Fruit fly (Drosophila melanogaster) whole organism, embryonic: ENCODE results near the gene CG3704.
A peak's percentile ranks its signal among the peaks of the same experiment; 100 is the strongest.

ENCODE experiments used
- Aef1 ChIP-seq: fragments of 200-800 bp; sonication (Bioruptor generic); IDR thresholded peaks from 3 replicates; pipeline ENCODE4 v1.3.6; 2022; ENCODE audit warnings: missing biosample characterization, missing genetic modification characterization
- B-H1 ChIP-seq: fragments of 200-800 bp; sonication (Bioruptor generic); IDR thresholded peaks from 3 replicates; pipeline ENCODE4 v1.3.6; 2022; ENCODE audit warnings: missing biosample characterization, missing genetic modification characterization
- Bdp1 ChIP-seq: fragments of 200-800 bp; sonication (Bioruptor generic); optimal IDR thresholded peaks from 3 replicates; lab custom pipeline; 2016; ENCODE audit warnings: missing biosample characterization, missing genetic modification characterization
- Bteb2 ChIP-seq: fragments of 200-800 bp; sonication (Bioruptor generic); optimal IDR thresholded peaks from 2 replicates; lab custom pipeline; 2016; ENCODE audit warnings: missing biosample characterization, missing genetic modification characterization
- CG10209 ChIP-seq: fragments of 200-800 bp; sonication (Bioruptor generic); optimal IDR thresholded peaks from 3 replicates; lab custom pipeline; 2017; ENCODE audit warnings: missing biosample characterization, mild to moderate bottlenecking, missing genetic modification characterization, missing genetic modification reagents
- CG10274 ChIP-seq: fragments of 200-800 bp; sonication (Bioruptor generic); optimal IDR thresholded peaks from 3 replicates; lab custom pipeline; 2017; ENCODE audit warnings: missing biosample characterization, mild to moderate bottlenecking, missing genetic modification characterization
- CG10462 ChIP-seq: fragments of 200-800 bp; sonication (Bioruptor generic); optimal IDR thresholded peaks from 2 replicates; lab custom pipeline; 2016; ENCODE audit warnings: missing biosample characterization, missing genetic modification characterization
- CG10979 ChIP-seq: fragments of 200-800 bp; sonication (Bioruptor generic); optimal IDR thresholded peaks from 2 replicates; lab custom pipeline; 2018; ENCODE audit warnings: missing biosample characterization, mild to moderate bottlenecking, missing genetic modification characterization, moderate library complexity
- CG11723 ChIP-seq: fragments of 200-800 bp; sonication (Bioruptor generic); optimal IDR thresholded peaks from 2 replicates; lab custom pipeline; 2017; ENCODE audit warnings: missing biosample characterization, mild to moderate bottlenecking, missing genetic modification characterization
- CG12219 ChIP-seq: fragments of 200-800 bp; sonication (Bioruptor generic); optimal IDR thresholded peaks from 3 replicates; lab custom pipeline; 2018; ENCODE audit warnings: missing biosample characterization, mild to moderate bottlenecking, missing genetic modification characterization
- CG12769 ChIP-seq: fragments of 200-800 bp; sonication (Bioruptor generic); optimal IDR thresholded peaks from 2 replicates; lab custom pipeline; 2019; ENCODE audit warnings: missing biosample characterization, mild to moderate bottlenecking, missing genetic modification characterization, moderate library complexity
- CG12942 ChIP-seq: fragments of 200-800 bp; sonication (Bioruptor generic); optimal IDR thresholded peaks from 3 replicates; lab custom pipeline; 2016; ENCODE audit warnings: missing biosample characterization, missing genetic modification characterization
- CG13424 ChIP-seq: fragments of 200-800 bp; sonication (Bioruptor generic); optimal IDR thresholded peaks from 2 replicates; lab custom pipeline; 2019; ENCODE audit warnings: missing biosample characterization, mild to moderate bottlenecking, missing genetic modification characterization, moderate library complexity
- CG14014 ChIP-seq: fragments of 200-800 bp; sonication (Bioruptor generic); IDR thresholded peaks from 2 replicates; pipeline ENCODE4 v1.3.6; 2022; ENCODE audit warnings: missing biosample characterization, missing genetic modification characterization
- CG14965 ChIP-seq: fragments of 200-800 bp; sonication (Bioruptor generic); optimal IDR thresholded peaks from 2 replicates; lab custom pipeline; 2016; ENCODE audit warnings: missing biosample characterization, missing genetic modification characterization, borderline replicate concordance
- CG15073 ChIP-seq: fragments of 200-800 bp; sonication (Bioruptor generic); optimal IDR thresholded peaks from 2 replicates; lab custom pipeline; 2016; ENCODE audit warnings: missing biosample characterization, missing genetic modification characterization
- CG15269 ChIP-seq: fragments of 200-800 bp; sonication (Bioruptor generic); optimal IDR thresholded peaks from 2 replicates; lab custom pipeline; 2018; ENCODE audit warnings: missing biosample characterization, mild to moderate bottlenecking, missing genetic modification characterization, moderate library complexity
- CG16815 ChIP-seq: fragments of 200-800 bp; sonication (Bioruptor generic); optimal IDR thresholded peaks from 3 replicates; lab custom pipeline; 2017; ENCODE audit warnings: missing biosample characterization, mild to moderate bottlenecking, missing genetic modification characterization
- CG17359 ChIP-seq: fragments of 200-800 bp; sonication (Bioruptor generic); optimal IDR thresholded peaks from 3 replicates; lab custom pipeline; 2018; ENCODE audit warnings: missing biosample characterization, mild to moderate bottlenecking, missing genetic modification characterization, moderate library complexity
- CG33213 ChIP-seq: fragments of 200-800 bp; sonication (Bioruptor generic); optimal IDR thresholded peaks from 3 replicates; lab custom pipeline; 2016; ENCODE audit warnings: missing biosample characterization, missing genetic modification characterization
- CG3838 ChIP-seq: fragments of 200-800 bp; sonication (Bioruptor generic); optimal IDR thresholded peaks from 3 replicates; lab custom pipeline; 2016; ENCODE audit warnings: missing biosample characterization, missing genetic modification characterization
- CG6175 ChIP-seq: fragments of 200-800 bp; sonication (Bioruptor generic); IDR thresholded peaks from 3 replicates; pipeline ENCODE4 v1.3.6; 2022; ENCODE audit warnings: missing biosample characterization, missing genetic modification characterization
- CG6272 ChIP-seq: fragments of 200-800 bp; sonication (Bioruptor generic); IDR thresholded peaks from 2 replicates; pipeline ENCODE4 v1.3.6; 2022; ENCODE audit warnings: missing biosample characterization, missing genetic modification characterization
- CG6854 ChIP-seq: fragments of 200-800 bp; sonication (Bioruptor generic); optimal IDR thresholded peaks from 3 replicates; lab custom pipeline; 2017; ENCODE audit warnings: missing biosample characterization, mild to moderate bottlenecking, missing genetic modification characterization
- CG7556 ChIP-seq: fragments of 200-800 bp; sonication (Bioruptor generic); optimal IDR thresholded peaks from 2 replicates; lab custom pipeline; 2017; ENCODE audit warnings: missing biosample characterization, mild to moderate bottlenecking, missing genetic modification characterization
- CG7963 ChIP-seq: fragments of 200-800 bp; sonication (Bioruptor generic); IDR thresholded peaks from 3 replicates; pipeline ENCODE4 v1.3.6; 2022; ENCODE audit warnings: missing biosample characterization, missing genetic modification characterization; ENCODE audit not compliant: partially characterized antibody
- CG8281 ChIP-seq: fragments of 200-800 bp; sonication (Bioruptor generic); optimal IDR thresholded peaks from 2 replicates; lab custom pipeline; 2018; ENCODE audit warnings: missing biosample characterization, mild to moderate bottlenecking, missing genetic modification characterization, moderate library complexity
- CG9609 ChIP-seq: fragments of 200-800 bp; sonication (Bioruptor generic); optimal IDR thresholded peaks from 3 replicates; lab custom pipeline; 2016; ENCODE audit warnings: missing biosample characterization, missing genetic modification characterization
- CG9817 ChIP-seq: fragments of 200-800 bp; sonication (Bioruptor generic); optimal IDR thresholded peaks from 2 replicates; lab custom pipeline; 2018; ENCODE audit warnings: missing biosample characterization, mild to moderate bottlenecking, missing genetic modification characterization, moderate library complexity
- Dbx ChIP-seq: fragments of 200-800 bp; sonication (Bioruptor generic); IDR thresholded peaks from 3 replicates; pipeline ENCODE4 v1.3.6; 2022; ENCODE audit warnings: missing biosample characterization, missing genetic modification characterization
- Doc2 ChIP-seq: fragments of 200-800 bp; sonication (Bioruptor generic); IDR thresholded peaks from 2 replicates; pipeline ENCODE4 v1.3.6; 2022; ENCODE audit warnings: missing biosample characterization, missing genetic modification characterization
- Fer1 ChIP-seq: fragments of 200-800 bp; sonication (Bioruptor generic); optimal IDR thresholded peaks from 2 replicates; lab custom pipeline; 2017; ENCODE audit warnings: missing biosample characterization, mild to moderate bottlenecking, missing genetic modification characterization
- HLHmδ ChIP-seq: fragments of 200-800 bp; sonication (Bioruptor generic); optimal IDR thresholded peaks from 2 replicates; lab custom pipeline; 2018; ENCODE audit warnings: missing biosample characterization, mild to moderate bottlenecking, missing genetic modification characterization, moderate library complexity
- Mrtf ChIP-seq: fragments of 200-800 bp; sonication (Bioruptor generic); IDR thresholded peaks from 3 replicates; pipeline ENCODE4 v1.3.6; 2022; ENCODE audit warnings: missing biosample characterization, missing genetic modification characterization
- Nf-YA ChIP-seq: fragments of 200-800 bp; sonication (Bioruptor generic); IDR thresholded peaks from 2 replicates; pipeline ENCODE4 v1.3.6; 2022; ENCODE audit warnings: missing biosample characterization, missing genetic modification characterization
- Oaz ChIP-seq: fragments of 200-800 bp; sonication (Bioruptor generic); IDR thresholded peaks from 2 replicates; pipeline ENCODE4 v1.3.6; 2022; ENCODE audit warnings: missing biosample characterization, missing genetic modification characterization
- Ptx1 ChIP-seq: fragments of 200-800 bp; sonication (Bioruptor generic); IDR thresholded peaks from 2 replicates; pipeline ENCODE4 v1.3.6; 2022; ENCODE audit warnings: missing biosample characterization, missing genetic modification characterization
- grau ChIP-seq: fragments of 200-800 bp; optimal IDR thresholded peaks from 3 replicates; lab custom pipeline; 2019; ENCODE audit warnings: missing biosample characterization, mild to moderate bottlenecking, missing genetic modification characterization, moderate library complexity
- hb ChIP-seq: fragments of 200-800 bp; sonication (Bioruptor generic); IDR thresholded peaks from 3 replicates; pipeline ENCODE4 v1.3.6; 2022; ENCODE audit warnings: missing biosample characterization, missing genetic modification characterization; ENCODE audit not compliant: partially characterized antibody
- lmd ChIP-seq: fragments of 200-800 bp; sonication (Bioruptor generic); IDR thresholded peaks from 2 replicates; pipeline ENCODE4 v1.3.6; 2022; ENCODE audit warnings: missing biosample characterization, missing genetic modification characterization
- pfk ChIP-seq: fragments of 200-800 bp; sonication (Bioruptor generic); optimal IDR thresholded peaks from 2 replicates; lab custom pipeline; 2018; ENCODE audit warnings: missing biosample characterization, mild to moderate bottlenecking, missing genetic modification characterization, moderate library complexity
- phol ChIP-seq: fragments of 200-800 bp; sonication (Bioruptor generic); optimal IDR thresholded peaks from 3 replicates; lab custom pipeline; 2018; ENCODE audit warnings: missing biosample characterization, mild to moderate bottlenecking, missing genetic modification characterization, moderate library complexity
- sc ChIP-seq, 3 experiments: fragments of >200 bp in 2 of 3; fragments of 200-800 bp in 1 of 3; sonication (Bioruptor generic) in 1 of 3; optimal IDR thresholded peaks; 2 replicates in 2 of 3; 3 replicates in 1 of 3; lab custom pipeline; 2017; ENCODE audit warnings: mild to moderate bottlenecking in 1 of 3, missing biosample characterization in 1 of 3, missing genetic modification characterization in 1 of 3, missing genetic modification reagents in 1 of 3
- schlank ChIP-seq: fragments of 200-800 bp; sonication (Bioruptor generic); optimal IDR thresholded peaks from 2 replicates; lab custom pipeline; 2018; ENCODE audit warnings: missing biosample characterization, mild to moderate bottlenecking, missing genetic modification characterization
- seq ChIP-seq: fragments of 200-800 bp; sonication (Bioruptor generic); IDR thresholded peaks from 2 replicates; pipeline ENCODE4 v1.3.6; 2022; ENCODE audit warnings: missing biosample characterization, missing genetic modification characterization
- sob ChIP-seq: fragments of 200-800 bp; sonication (Bioruptor generic); IDR thresholded peaks from 2 replicates; pipeline ENCODE4 v1.3.6; 2022; ENCODE audit warnings: missing biosample characterization, missing genetic modification characterization
- sr ChIP-seq: fragments of 200-800 bp; sonication (Bioruptor generic); IDR thresholded peaks from 3 replicates; pipeline ENCODE4 v1.3.6; 2022; ENCODE audit warnings: missing biosample characterization, missing genetic modification characterization
- sug ChIP-seq: fragments of 200-800 bp; optimal IDR thresholded peaks from 2 replicates; lab custom pipeline; 2019; ENCODE audit warnings: missing biosample characterization, mild to moderate bottlenecking, missing genetic modification characterization, moderate library complexity
- tap ChIP-seq: fragments of 200-800 bp; optimal IDR thresholded peaks from 3 replicates; lab custom pipeline; 2019; ENCODE audit warnings: missing biosample characterization, mild to moderate bottlenecking, missing genetic modification characterization, moderate library complexity
- tgo ChIP-seq: fragments of 200-800 bp; sonication (Bioruptor generic); IDR thresholded peaks from 3 replicates; pipeline ENCODE4 v1.3.6; 2022; ENCODE audit warnings: missing biosample characterization, missing genetic modification characterization
- trh ChIP-seq: fragments of 200-800 bp; sonication (Bioruptor generic); optimal IDR thresholded peaks from 2 replicates; lab custom pipeline; 2016; ENCODE audit warnings: missing biosample characterization, missing genetic modification characterization
- ttk ChIP-seq: fragments of 200-800 bp; sonication (Bioruptor generic); IDR thresholded peaks from 2 replicates; pipeline ENCODE4 v2.1.2; 2022; ENCODE audit warnings: missing biosample characterization, missing genetic modification characterization

The CG3704 gene

dm6 chrX:948285-948556 is 7.6 kb upstream of the CG3704 start (continued):
- TF ChIP-seq sr (GFP tag; lab: Robert Waterston, UW): no peak
- no peak for TF ChIP-seq CG7963 (GFP tag; lab: Robert Waterston, UW)
- TF ChIP-seq CG14965 (GFP tag; lab: Kevin White, UChicago): no peak
- TF ChIP-seq tap (tag; lab: Kevin White, UChicago): no peak
- no peak for TF ChIP-seq CG12219
- TF ChIP-seq hb (GFP tag; lab: Robert Waterston, UW): no peak
- peak; percentile 43; the same call in 1 of the 2 replicates for TF ChIP-seq lmd
- no peak for TF ChIP-seq Ptx1 (GFP tag; lab: Robert Waterston, UW)
- no peak for TF ChIP-seq CG9609 (GFP tag; lab: Kevin White, UChicago)
- no peak for TF ChIP-seq Bdp1 (GFP tag; lab: Kevin White, UChicago)
- no peak for TF ChIP-seq CG7556 (GFP tag; lab: Kevin White, UChicago)
- no peak for TF ChIP-seq CG6854 (GFP tag; lab: Kevin White, UChicago)
- TF ChIP-seq CG10274: no peak
- TF ChIP-seq Aef1: peak; percentile 50; the same call in 1 of the 3 replicates
- peak; percentile 5 for TF ChIP-seq CG15269 (tag; lab: Kevin White, UChicago)
- TF ChIP-seq HLHmδ (GFP tag; lab: Kevin White, UChicago): no peak
- no peak for TF ChIP-seq ttk (GFP tag; lab: Robert Waterston, UW)
- peak; percentile 14 for TF ChIP-seq sug (tag; lab: Kevin White, UChicago)
- no peak; the same call in 1 of the 2 replicates for TF ChIP-seq CG14014
- no peak for TF ChIP-seq trh (GFP tag; lab: Kevin White, UChicago)
- no peak for TF ChIP-seq CG17359 (tag; lab: Kevin White, UChicago)
- no peak for TF ChIP-seq CG6175 (GFP tag; lab: Robert Waterston, UW)
- TF ChIP-seq CG11723 (GFP tag; lab: Kevin White, UChicago): no peak
- no peak for TF ChIP-seq sc (optimal IDR thresholded peaks at IDR 0.05; lab: Kevin White, UChicago)
- no peak for TF ChIP-seq sc (GFP tag; optimal IDR thresholded peaks at IDR 0.05; lab: Kevin White, UChicago)
- no peak for TF ChIP-seq B-H1 (GFP tag; lab: Robert Waterston, UW)
- no peak for TF ChIP-seq CG6272
- no peak for TF ChIP-seq CG33213
- TF ChIP-seq CG10209 (GFP tag; lab: Kevin White, UChicago): no peak
- TF ChIP-seq CG10979 (tag; lab: Kevin White, UChicago): no peak
- peak; percentile 55; the same call in 2 of the 3 replicates for TF ChIP-seq Dbx (GFP tag; lab: Robert Waterston, UW)
- TF ChIP-seq Fer1 (GFP tag; lab: Kevin White, UChicago): peak; percentile 43
- no peak for TF ChIP-seq CG12942 (GFP tag; lab: Kevin White, UChicago)
- TF ChIP-seq schlank (tag; lab: Kevin White, UChicago): peak; percentile 10
- TF ChIP-seq tgo: 0 out of 3 replicates have a peak, but pooled peaks have one; percentile 20
- TF ChIP-seq CG10462 (GFP tag; lab: Kevin White, UChicago): no peak
- no peak for TF ChIP-seq CG13424
- no peak for TF ChIP-seq Nf-YA (GFP tag; lab: Robert Waterston, UW)
- no peak for TF ChIP-seq pfk (GFP tag; lab: Kevin White, UChicago)
- TF ChIP-seq Mrtf (GFP tag; lab: Robert Waterston, UW): no peak
- peak; percentile 26; the same call in 1 of the 2 replicates for TF ChIP-seq sob (GFP tag; lab: Robert Waterston, UW)
- TF ChIP-seq CG9817: peak; percentile 18
- TF ChIP-seq grau (tag; lab: Kevin White, UChicago): peak; percentile 79
- no peak for TF ChIP-seq seq (GFP tag; lab: Robert Waterston, UW)
- TF ChIP-seq CG3838 (GFP tag; lab: Kevin White, UChicago): no peak
- peak; percentile 72 for TF ChIP-seq CG12769 (tag; lab: Kevin White, UChicago)
- TF ChIP-seq CG15073 (GFP tag; lab: Kevin White, UChicago): no peak
- TF ChIP-seq CG8281 (tag; lab: Kevin White, UChicago): no peak
- no peak for TF ChIP-seq phol
- TF ChIP-seq CG16815 (GFP tag; lab: Kevin White, UChicago): no peak
- no peak for TF ChIP-seq Bteb2
- TF ChIP-seq Oaz (GFP tag; lab: Robert Waterston, UW): no peak
- no peak for TF ChIP-seq Doc2 (GFP tag; lab: Robert Waterston, UW)
